Worm (Caenorhabditis elegans) whole organism, dauer: ENCODE measurements around the gene inpp-4B.
"Not testable (repeated sequence)": the region's sequence is repeated elsewhere in the genome, so short reads cannot be mapped to it uniquely, and the experiment has no call there.

Experiments used
- unc-62 ChIP-seq: sonication (generic microtip); optimal IDR thresholded peaks from 2 replicates; lab custom pipeline; 2017; ENCODE audit warnings: missing biosample characterization, missing genetic modification reagents, missing genetic modification characterization

The inpp-4B gene

ce11 chrIII:10266824-10267223, at the start of gene inpp-4B:
TSS of gene inpp-4B (minus strand) at chrIII:10266877.
- TF ChIP-seq unc-62 (GFP tag; lab: Kevin White, UChicago), result not testable (repeated sequence)

- TF ChIP-seq unc-62 (GFP tag; lab: Kevin White, UChicago), result no peak
These were observed 47.6 kb upstream of the inpp-4B start for ce11 chrIII:10314234-10314633.

ce11 chrIII:10311016-10311415, 44.3 kb upstream of the inpp-4B start, which contains the start of gene T07A5.7:
TSS of gene T07A5.7 (minus strand) at chrIII:10311116.
- no peak for TF ChIP-seq unc-62 (GFP tag; lab: Kevin White, UChicago)

ce11 chrIII:10306049-10306448, 39.4 kb upstream of the inpp-4B start, which contains the start of gene T07A5.1:
TSS of gene T07A5.1 (minus strand) at chrIII:10306197.
- no peak for TF ChIP-seq unc-62 (GFP tag; lab: Kevin White, UChicago)

ce11 chrIII:10305295-10305694, 38.6 kb upstream of the inpp-4B start:
- no peak for TF ChIP-seq unc-62 (GFP tag; lab: Kevin White, UChicago)

ce11 chrIII:10300078-10300477, 33.4 kb upstream of the inpp-4B start, which contains the start of gene vglu-3:
TSS of gene vglu-3 (plus strand) at chrIII:10300378.
- no peak for TF ChIP-seq unc-62 (GFP tag; lab: Kevin White, UChicago)

- TF ChIP-seq unc-62 (GFP tag; lab: Kevin White, UChicago), result no peak
These were observed 30.2 kb upstream of the inpp-4B start for ce11 chrIII:10296904-10297303.

- no peak for TF ChIP-seq unc-62 (GFP tag; lab: Kevin White, UChicago)
These were observed 28.2 kb upstream of the inpp-4B start, which contains the start of gene vglu-2 for ce11 chrIII:10294837-10295236. TSS of gene vglu-2 (plus strand) at chrIII:10295137.

ce11 chrIII:10293946-10294345, 27.3 kb upstream of the inpp-4B start:
- TF ChIP-seq unc-62 (GFP tag; lab: Kevin White, UChicago), result no peak

ce11 chrIII:10293362-10293761, 26.7 kb upstream of the inpp-4B start:
- no peak for TF ChIP-seq unc-62 (GFP tag; lab: Kevin White, UChicago)

ce11 chrIII:10290541-10290940, 23.9 kb upstream of the inpp-4B start:
- TF ChIP-seq unc-62 (GFP tag; lab: Kevin White, UChicago), result no peak

- TF ChIP-seq unc-62 (GFP tag; lab: Kevin White, UChicago), result no peak
These were observed 23.1 kb upstream of the inpp-4B start for ce11 chrIII:10289790-10290189.

ce11 chrIII:10285623-10286022, 18.9 kb upstream of the inpp-4B start, which contains the start of gene K10G9.2:
TSS of gene K10G9.2 (plus strand) at chrIII:10285923.
- no peak for TF ChIP-seq unc-62 (GFP tag; lab: Kevin White, UChicago)

ce11 chrIII:10284214-10284613, 17.5 kb upstream of the inpp-4B start:
- TF ChIP-seq unc-62 (GFP tag; lab: Kevin White, UChicago), result no peak

- TF ChIP-seq unc-62 (GFP tag; lab: Kevin White, UChicago), result no peak
These were observed 12.1 kb upstream of the inpp-4B start, which contains the start of gene pad-2 for ce11 chrIII:10278826-10279225. TSS of gene pad-2 (plus strand) at chrIII:10279126.

ce11 chrIII:10271807-10272206, 5.1 kb upstream of the inpp-4B start:
- no peak for TF ChIP-seq unc-62 (GFP tag; lab: Kevin White, UChicago)

- no peak for TF ChIP-seq unc-62 (GFP tag; lab: Kevin White, UChicago)
These were observed 4.2 kb upstream of the inpp-4B start, which contains the start of gene cnk-1 for ce11 chrIII:10270778-10271307. TSS of gene cnk-1 (plus strand) at chrIII:10271257.
